Worm (Caenorhabditis elegans) whole organism, L1 larva: Measurements from ENCODE around the gene T16G1.18.

ENCODE experiments used
- aly-2 ChIP-seq: fragments of 150-350 bp; optimal IDR thresholded peaks from 2 replicates; lab custom pipeline; 2014; ENCODE audit warnings: missing biosample characterization, missing genetic modification characterization
- fos-1 ChIP-seq: fragments of 150-350 bp; optimal IDR thresholded peaks from 2 replicates; lab custom pipeline; 2014; ENCODE audit warnings: missing biosample characterization, missing genetic modification characterization
- mep-1 ChIP-seq: fragments of 150-350 bp; optimal IDR thresholded peaks from 2 replicates; lab custom pipeline; 2014; ENCODE audit warnings: missing biosample characterization, missing genetic modification characterization
- nhr-12 ChIP-seq: sonication (generic microtip); optimal IDR thresholded peaks from 2 replicates; lab custom pipeline; 2017; ENCODE audit warnings: missing biosample characterization, missing genetic modification characterization
- rnt-1 ChIP-seq: sonication (generic microtip); optimal IDR thresholded peaks from 2 replicates; lab custom pipeline; 2016; ENCODE audit warnings: mild to moderate bottlenecking, missing genetic modification characterization, moderate library complexity, missing compliant biosample characterization

- TF ChIP-seq aly-2 (tag; lab: Kevin White, UChicago), result no peak
- no peak for TF ChIP-seq nhr-12
- TF ChIP-seq rnt-1 (tag; lab: Kevin White, UChicago), result no peak
- no peak for TF ChIP-seq mep-1 (tag; lab: Kevin White, UChicago)
- TF ChIP-seq fos-1 (tag; lab: Kevin White, UChicago), result no peak
Measured at ce11 chrV:12988256-12988655, 37.2 kb downstream of the T16G1.18 start, which contains the start of gene F15B9.8.
